Fruit fly (Drosophila melanogaster) whole organism, embryonic: ENCODE data around the gene CG14882.
A peak's percentile ranks its signal among the peaks of the same experiment; 100 is the strongest.

Experiments
- ATbp ChIP-seq: fragments of 200-800 bp; sonication (Bioruptor generic); optimal IDR thresholded peaks from 2 replicates; lab custom pipeline; 2017; ENCODE audit warnings: missing biosample characterization, mild to moderate bottlenecking, missing genetic modification characterization, missing genetic modification reagents
- Bdp1 ChIP-seq: fragments of 200-800 bp; sonication (Bioruptor generic); optimal IDR thresholded peaks from 3 replicates; lab custom pipeline; 2016; ENCODE audit warnings: missing biosample characterization, missing genetic modification characterization
- Blimp-1 ChIP-seq: fragments of 200-800 bp; sonication (Bioruptor generic); optimal IDR thresholded peaks from 3 replicates; lab custom pipeline; 2018; ENCODE audit warnings: missing biosample characterization, missing genetic modification characterization, mild to moderate bottlenecking, moderate library complexity, missing genetic modification reagents
- CG1024 ChIP-seq: fragments of 200-800 bp; sonication (Bioruptor generic); IDR thresholded peaks from 2 replicates; pipeline ENCODE4 v1.3.6; 2022; ENCODE audit warnings: missing biosample characterization, missing genetic modification characterization
- CG12104 ChIP-seq: fragments of 200-800 bp; sonication (Bioruptor generic); optimal IDR thresholded peaks from 3 replicates; lab custom pipeline; 2016; ENCODE audit warnings: missing biosample characterization, missing genetic modification characterization
- CG12155 ChIP-seq: fragments of 200-800 bp; sonication (Bioruptor generic); optimal IDR thresholded peaks from 3 replicates; lab custom pipeline; 2016; ENCODE audit warnings: missing biosample characterization, missing genetic modification characterization
- CG13775 ChIP-seq: fragments of 200-800 bp; sonication (Bioruptor generic); optimal IDR thresholded peaks from 3 replicates; lab custom pipeline; 2017; ENCODE audit warnings: missing biosample characterization, mild to moderate bottlenecking, missing genetic modification characterization
- CG16813 ChIP-seq: fragments of 200-800 bp; sonication (Bioruptor generic); IDR thresholded peaks from 3 replicates; pipeline ENCODE4 v1.3.6; 2022; ENCODE audit warnings: missing biosample characterization, missing genetic modification characterization; ENCODE audit not compliant: partially characterized antibody
- CG18764 ChIP-seq: fragments of 200-800 bp; sonication (Bioruptor generic); optimal IDR thresholded peaks from 3 replicates; lab custom pipeline; 2016; ENCODE audit warnings: missing biosample characterization, missing genetic modification characterization
- CG32772 ChIP-seq: fragments of 200-800 bp; sonication (Bioruptor generic); IDR thresholded peaks from 2 replicates; pipeline ENCODE4 v1.3.6; 2022; ENCODE audit warnings: missing biosample characterization, missing genetic modification characterization
- CG3995 ChIP-seq: fragments of 200-800 bp; sonication (Bioruptor generic); optimal IDR thresholded peaks from 3 replicates; lab custom pipeline; 2016; ENCODE audit warnings: missing biosample characterization, missing genetic modification characterization
- CG5180 ChIP-seq: fragments of 200-800 bp; sonication (Bioruptor generic); optimal IDR thresholded peaks from 3 replicates; lab custom pipeline; 2017; ENCODE audit warnings: missing biosample characterization, missing genetic modification characterization, mild to moderate bottlenecking, moderate library complexity, missing genetic modification reagents
- CG5953 ChIP-seq: fragments of 200-800 bp; sonication (Bioruptor generic); IDR thresholded peaks from 2 replicates; pipeline ENCODE4 v1.3.6; 2022; ENCODE audit warnings: missing biosample characterization, missing genetic modification characterization
- CG6254 ChIP-seq: fragments of 200-800 bp; sonication (Bioruptor generic); optimal IDR thresholded peaks from 3 replicates; lab custom pipeline; 2017; ENCODE audit warnings: mild to moderate bottlenecking, missing biosample characterization, missing genetic modification reagents, missing genetic modification characterization
- CG6689 ChIP-seq: fragments of 200-800 bp; sonication (Bioruptor generic); IDR thresholded peaks from 2 replicates; pipeline ENCODE4 v1.3.6; 2022; ENCODE audit warnings: missing biosample characterization, missing genetic modification characterization
- CG6854 ChIP-seq: fragments of 200-800 bp; sonication (Bioruptor generic); optimal IDR thresholded peaks from 3 replicates; lab custom pipeline; 2017; ENCODE audit warnings: missing biosample characterization, mild to moderate bottlenecking, missing genetic modification characterization
- CG9609 ChIP-seq: fragments of 200-800 bp; sonication (Bioruptor generic); optimal IDR thresholded peaks from 3 replicates; lab custom pipeline; 2016; ENCODE audit warnings: missing biosample characterization, missing genetic modification characterization
- CTCF ChIP-seq: fragments of 200-800 bp; sonication (Bioruptor generic); optimal IDR thresholded peaks from 2 replicates; lab custom pipeline; 2017; ENCODE audit warnings: missing biosample characterization, mild to moderate bottlenecking, missing genetic modification characterization, moderate library complexity
- D ChIP-seq, 2 experiments: fragments of 200-800 bp in 1 of 2; fragments of >200 bp in 1 of 2; sonication (Bioruptor generic) in 1 of 2; optimal IDR thresholded peaks; 2 replicates in 1 of 2; 3 replicates in 1 of 2; lab custom pipeline; 2017; ENCODE audit warnings: mild to moderate bottlenecking in 1 of 2, missing biosample characterization in 1 of 2, missing genetic modification characterization in 1 of 2, missing genetic modification reagents in 1 of 2
- Dad ChIP-seq: fragments of 200-800 bp; sonication (Bioruptor generic); optimal IDR thresholded peaks from 3 replicates; lab custom pipeline; 2016; ENCODE audit warnings: missing biosample characterization, missing genetic modification characterization
- Dbx ChIP-seq: fragments of 200-800 bp; sonication (Bioruptor generic); IDR thresholded peaks from 3 replicates; pipeline ENCODE4 v1.3.6; 2022; ENCODE audit warnings: missing biosample characterization, missing genetic modification characterization
- Dfd ChIP-seq, 2 experiments: fragments of >200 bp; optimal IDR thresholded peaks; 2 replicates each; lab custom pipeline; 2017; ENCODE audit warnings: missing biosample characterization in 2 of 2, missing genetic modification characterization in 2 of 2
- Ets97D ChIP-seq: fragments of 200-800 bp; sonication (Bioruptor generic); optimal IDR thresholded peaks from 3 replicates; lab custom pipeline; 2016; ENCODE audit warnings: missing biosample characterization, missing genetic modification characterization
- HLH3B ChIP-seq: fragments of 200-800 bp; sonication (Bioruptor generic); IDR thresholded peaks from 2 replicates; pipeline ENCODE4 v1.3.6; 2022; ENCODE audit warnings: missing biosample characterization, missing genetic modification characterization
- HLH54F ChIP-seq: fragments of 200-800 bp; sonication (Bioruptor generic); optimal IDR thresholded peaks from 3 replicates; lab custom pipeline; 2016; ENCODE audit warnings: missing biosample characterization, missing genetic modification characterization
- HLHmδ ChIP-seq: fragments of 200-800 bp; sonication (Bioruptor generic); optimal IDR thresholded peaks from 2 replicates; lab custom pipeline; 2018; ENCODE audit warnings: missing biosample characterization, mild to moderate bottlenecking, missing genetic modification characterization, moderate library complexity
- HmgD ChIP-seq: fragments of 200-800 bp; sonication (Bioruptor generic); optimal IDR thresholded peaks from 3 replicates; lab custom pipeline; 2016; ENCODE audit warnings: missing biosample characterization, missing genetic modification characterization
- Hr3 ChIP-seq: fragments of 200-800 bp; sonication (Bioruptor generic); optimal IDR thresholded peaks from 3 replicates; lab custom pipeline; 2016; ENCODE audit warnings: missing biosample characterization, missing genetic modification characterization
- Rfx ChIP-seq: fragments of 200-800 bp; sonication (Bioruptor generic); IDR thresholded peaks from 2 replicates; pipeline ENCODE4 v1.3.6; 2022; ENCODE audit warnings: missing biosample characterization, missing genetic modification characterization
- Spps ChIP-seq: fragments of 200-800 bp; sonication (Bioruptor generic); optimal IDR thresholded peaks from 2 replicates; lab custom pipeline; 2018; ENCODE audit warnings: missing biosample characterization, mild to moderate bottlenecking, missing genetic modification characterization
- Trl ChIP-seq, 3 experiments: fragments of >200 bp in 2 of 3; fragments of 200-800 bp in 1 of 3; sonication (Bioruptor generic) in 1 of 3; optimal IDR thresholded peaks; 2 replicates in 1 of 3; 3 replicates in 2 of 3; lab custom pipeline; 2016 to 2017; ENCODE audit warnings: missing biosample characterization in 1 of 3, missing genetic modification characterization in 1 of 3
- aop ChIP-seq: fragments of 200-800 bp; sonication (Bioruptor generic); IDR thresholded peaks from 2 replicates; pipeline ENCODE4 v1.3.6; 2022; ENCODE audit warnings: missing biosample characterization, missing genetic modification characterization
- bcd ChIP-seq: fragments of 200-800 bp; sonication (Bioruptor generic); optimal IDR thresholded peaks from 2 replicates; lab custom pipeline; 2017; ENCODE audit warnings: missing biosample characterization, mild to moderate bottlenecking, missing genetic modification characterization
- bsh ChIP-seq, 2 experiments: fragments of 200-800 bp; sonication (Bioruptor generic); optimal IDR thresholded peaks; 2 replicates each; lab custom pipeline; 2017 to 2018; ENCODE audit warnings: mild to moderate bottlenecking in 2 of 2, missing biosample characterization in 2 of 2, missing genetic modification characterization in 2 of 2, moderate library complexity in 1 of 2
- cato ChIP-seq: fragments of 200-800 bp; sonication (Bioruptor generic); optimal IDR thresholded peaks from 2 replicates; lab custom pipeline; 2016; ENCODE audit warnings: missing biosample characterization, missing genetic modification characterization, borderline replicate concordance
- chif ChIP-seq, 2 experiments: fragments of 200-800 bp; sonication (Bioruptor generic); optimal IDR thresholded peaks; 3 replicates each; lab custom pipeline; 2016; ENCODE audit warnings: missing biosample characterization in 2 of 2, missing genetic modification characterization in 2 of 2
- dmrt11E ChIP-seq: fragments of 200-800 bp; sonication (Bioruptor generic); optimal IDR thresholded peaks from 3 replicates; lab custom pipeline; 2018; ENCODE audit warnings: missing biosample characterization, mild to moderate bottlenecking, missing genetic modification characterization, moderate library complexity
- dmrt99B ChIP-seq: fragments of 200-800 bp; sonication (Bioruptor generic); optimal IDR thresholded peaks from 2 replicates; lab custom pipeline; 2018; ENCODE audit warnings: missing biosample characterization, mild to moderate bottlenecking, missing genetic modification characterization, moderate library complexity
- eve ChIP-seq, 2 experiments: fragments of >200 bp; optimal IDR thresholded peaks; 2 replicates each; lab custom pipeline; 2017; ENCODE audit warnings: missing biosample characterization in 2 of 2, missing genetic modification characterization in 2 of 2
- gce ChIP-seq: fragments of 200-800 bp; sonication (Bioruptor generic); IDR thresholded peaks from 3 replicates; pipeline ENCODE4 v1.3.6; 2022; ENCODE audit warnings: missing biosample characterization, missing genetic modification characterization
- her ChIP-seq: fragments of 200-800 bp; sonication (Bioruptor generic); optimal IDR thresholded peaks from 2 replicates; lab custom pipeline; 2016; ENCODE audit warnings: missing biosample characterization, missing genetic modification characterization
- mam ChIP-seq: fragments of 200-800 bp; sonication (Bioruptor generic); optimal IDR thresholded peaks from 3 replicates; lab custom pipeline; 2016; ENCODE audit warnings: missing biosample characterization, missing genetic modification characterization
- pb ChIP-seq: fragments of 200-800 bp; sonication (Bioruptor generic); optimal IDR thresholded peaks from 3 replicates; lab custom pipeline; 2016; ENCODE audit warnings: missing biosample characterization, missing genetic modification characterization
- peb ChIP-seq: fragments of 200-800 bp; sonication (Bioruptor generic); IDR thresholded peaks from 2 replicates; pipeline ENCODE4 v1.3.6; 2022; ENCODE audit warnings: missing biosample characterization, missing genetic modification characterization
- phol ChIP-seq: fragments of 200-800 bp; sonication (Bioruptor generic); optimal IDR thresholded peaks from 3 replicates; lab custom pipeline; 2018; ENCODE audit warnings: missing biosample characterization, mild to moderate bottlenecking, missing genetic modification characterization, moderate library complexity
- shn ChIP-seq: fragments of 200-800 bp; sonication (Bioruptor generic); optimal IDR thresholded peaks from 3 replicates; lab custom pipeline; 2016; ENCODE audit warnings: missing biosample characterization, missing genetic modification characterization
- slou ChIP-seq: fragments of 200-800 bp; sonication (Bioruptor generic); optimal IDR thresholded peaks from 3 replicates; lab custom pipeline; 2016; ENCODE audit warnings: missing biosample characterization, missing genetic modification characterization
- trem ChIP-seq: fragments of 200-800 bp; optimal IDR thresholded peaks from 3 replicates; lab custom pipeline; 2019; ENCODE audit warnings: missing biosample characterization, mild to moderate bottlenecking, missing genetic modification characterization, moderate library complexity
- trh ChIP-seq: fragments of 200-800 bp; sonication (Bioruptor generic); optimal IDR thresholded peaks from 2 replicates; lab custom pipeline; 2016; ENCODE audit warnings: missing biosample characterization, missing genetic modification characterization

The CG14882 gene

dm6 chr3R:16448378-16449134 is 5.5 kb downstream of the CG14882 start (continued):
- no peak for TF ChIP-seq pb (GFP tag; lab: Kevin White, UChicago)
- TF ChIP-seq slou (GFP tag; lab: Kevin White, UChicago), result peak; percentile 3
- TF ChIP-seq Dad (GFP tag; lab: Kevin White, UChicago), result peak; percentile 30
- peak; percentile 91 to 96 for TF ChIP-seq bsh (GFP tag; optimal IDR thresholded peaks at IDR 0.05; lab: Kevin White, UChicago)
- TF ChIP-seq her (GFP tag; lab: Kevin White, UChicago), result peak; percentile 57
- peak; percentile 23 for TF ChIP-seq HLH54F (GFP tag; lab: Kevin White, UChicago)
- TF ChIP-seq aop, result 0 out of 2 replicates have a peak, but pooled peaks have one; percentile 5
- no peak for TF ChIP-seq CG6854 (GFP tag; lab: Kevin White, UChicago)
- no peak for TF ChIP-seq CG12104 (GFP tag; lab: Kevin White, UChicago)
- peak; percentile 76 for TF ChIP-seq peb (GFP tag; lab: Robert Waterston, UW)
- TF ChIP-seq CG18764, result peak; percentile 58
- TF ChIP-seq chif (GFP tag; optimal IDR thresholded peaks at IDR 0.05; lab: Kevin White, UChicago), result peak; percentile 65 to 81
- peak; percentile 49 for TF ChIP-seq CG3995 (GFP tag; lab: Kevin White, UChicago)
- TF ChIP-seq CG32772 (GFP tag; lab: Robert Waterston, UW), result peak; percentile 91
- peak; percentile 59 for TF ChIP-seq dmrt99B
- no peak for TF ChIP-seq HLHmδ
- peak; percentile 62 for TF ChIP-seq mam
- peak in 1 of 2 experiments; percentile 94 for TF ChIP-seq eve (GFP tag; optimal IDR thresholded peaks at IDR 0.05; lab: Kevin White, UChicago)
- TF ChIP-seq Rfx, result peak; percentile 77
- peak; percentile 75 for TF ChIP-seq Blimp-1
- peak; percentile 8 for TF ChIP-seq trh
- no peak for TF ChIP-seq HmgD (GFP tag; lab: Kevin White, UChicago)
- TF ChIP-seq shn (GFP tag; lab: Kevin White, UChicago), result peak; percentile 7
- peak; percentile 51 for TF ChIP-seq CG12155
- peak; percentile 70 for TF ChIP-seq CG5953 (GFP tag; lab: Robert Waterston, UW)
- peak; percentile 66 for TF ChIP-seq bcd (GFP tag; lab: Kevin White, UChicago)
- peak; percentile 72 for TF ChIP-seq CG6689
- peak; percentile 82 for TF ChIP-seq CG9609 (GFP tag; lab: Kevin White, UChicago)
- peak; percentile 63 for TF ChIP-seq Bdp1 (GFP tag; lab: Kevin White, UChicago)
- peak; percentile 49 for TF ChIP-seq CG13775 (GFP tag; lab: Kevin White, UChicago)
- TF ChIP-seq phol (tag; lab: Kevin White, UChicago), result peak; percentile 62
- peak; percentile 13 for TF ChIP-seq CTCF (GFP tag; lab: Kevin White, UChicago)
- TF ChIP-seq HLH3B (GFP tag; lab: Robert Waterston, UW), result peak; percentile 87
- TF ChIP-seq ATbp (GFP tag; lab: Kevin White, UChicago), result peak; percentile 79
- TF ChIP-seq D (optimal IDR thresholded peaks at IDR 0.05; lab: Kevin White, UChicago), result no peak
- TF ChIP-seq D (GFP tag; optimal IDR thresholded peaks at IDR 0.05; lab: Kevin White, UChicago), result no peak
- TF ChIP-seq CG16813 (GFP tag; lab: Robert Waterston, UW), result no peak
- TF ChIP-seq Hr3 (GFP tag; lab: Kevin White, UChicago), result peak; percentile 34
- peak; percentile 81 for TF ChIP-seq dmrt11E
- peak; percentile 17; the same call in 1 of the 3 replicates for TF ChIP-seq Dbx (GFP tag; lab: Robert Waterston, UW)
- peak; percentile 82 for TF ChIP-seq gce
- TF ChIP-seq Ets97D (GFP tag; lab: Kevin White, UChicago), result peak; percentile 31
- TF ChIP-seq Spps (tag; lab: Kevin White, UChicago), result peak; percentile 68
- no peak for TF ChIP-seq CG5180 (GFP tag; lab: Kevin White, UChicago)
- no peak for TF ChIP-seq Dfd (GFP tag; optimal IDR thresholded peaks at IDR 0.05; lab: Kevin White, UChicago)
- no peak for TF ChIP-seq Trl (optimal IDR thresholded peaks at IDR 0.05; lab: Kevin White, UChicago)
- peak; percentile 34 for TF ChIP-seq Trl (GFP tag; optimal IDR thresholded peaks at IDR 0.05; lab: Kevin White, UChicago)
- TF ChIP-seq CG1024 (GFP tag; lab: Robert Waterston, UW), result peak; percentile 78
- TF ChIP-seq cato (GFP tag; lab: Kevin White, UChicago), result peak; percentile 58
- peak; percentile 75 for TF ChIP-seq trem (tag; lab: Kevin White, UChicago)
- peak; percentile 79 for TF ChIP-seq CG6254 (GFP tag; lab: Kevin White, UChicago)
